Fruit fly (Drosophila melanogaster) whole organism, pupa: ENCODE measurements around the gene ara.

ENCODE experiments used
- CG10348 ChIP-seq: fragments of 200-800 bp; sonication (Bioruptor generic); IDR thresholded peaks from 2 replicates; pipeline ENCODE4 v1.3.6; 2022; ENCODE audit warnings: missing biosample characterization, missing genetic modification characterization
- CG12605 ChIP-seq: fragments of 200-800 bp; sonication (Bioruptor generic); IDR thresholded peaks from 2 replicates; pipeline ENCODE4 v1.3.6; 2022; ENCODE audit warnings: missing biosample characterization, missing genetic modification characterization
- CG13204 ChIP-seq: fragments of 200-800 bp; sonication (Bioruptor generic); optimal IDR thresholded peaks from 2 replicates; lab custom pipeline; 2018; ENCODE audit warnings: missing biosample characterization, mild to moderate bottlenecking, missing genetic modification characterization, moderate library complexity
- CG14655 ChIP-seq: fragments of 200-800 bp; sonication (Bioruptor generic); optimal IDR thresholded peaks from 3 replicates; lab custom pipeline; 2017; ENCODE audit warnings: mild to moderate bottlenecking, missing biosample characterization, missing genetic modification reagents, missing genetic modification characterization
- CG15710 ChIP-seq: fragments of 200-800 bp; sonication (Bioruptor generic); optimal IDR thresholded peaks from 2 replicates; lab custom pipeline; 2018; ENCODE audit warnings: missing biosample characterization, mild to moderate bottlenecking, missing genetic modification characterization, moderate library complexity
- CG34367 ChIP-seq: fragments of 200-800 bp; sonication (Bioruptor generic); optimal IDR thresholded peaks from 2 replicates; lab custom pipeline; 2018; ENCODE audit warnings: missing biosample characterization, mild to moderate bottlenecking, missing genetic modification characterization
- CG4496 ChIP-seq: fragments of 200-800 bp; sonication (Bioruptor generic); IDR thresholded peaks from 3 replicates; pipeline ENCODE4 v1.3.6; 2022; ENCODE audit warnings: missing biosample characterization, missing genetic modification characterization
- CG8159 ChIP-seq: fragments of 200-800 bp; sonication (Bioruptor generic); optimal IDR thresholded peaks from 3 replicates; lab custom pipeline; 2018; ENCODE audit warnings: missing biosample characterization, mild to moderate bottlenecking, missing genetic modification characterization, moderate library complexity
- CG8301 ChIP-seq: fragments of 200-800 bp; sonication (Bioruptor generic); optimal IDR thresholded peaks from 2 replicates; lab custom pipeline; 2018; ENCODE audit warnings: missing biosample characterization, mild to moderate bottlenecking, missing genetic modification characterization
- CG9948 ChIP-seq: fragments of 200-800 bp; sonication (Bioruptor generic); optimal IDR thresholded peaks from 2 replicates; lab custom pipeline; 2018; ENCODE audit warnings: missing biosample characterization, mild to moderate bottlenecking, missing genetic modification characterization, moderate library complexity
- EcR ChIP-seq: fragments of 200-800 bp; sonication (Bioruptor generic); optimal IDR thresholded peaks from 3 replicates; lab custom pipeline; 2019; ENCODE audit warnings: missing biosample characterization, missing genetic modification characterization, mild to moderate bottlenecking, moderate library complexity, missing genetic modification reagents
- Ets98B ChIP-seq: fragments of 200-800 bp; sonication (Bioruptor generic); IDR thresholded peaks from 2 replicates; pipeline ENCODE4 v1.3.6; 2022; ENCODE audit warnings: missing biosample characterization, missing genetic modification characterization
- Pif1A ChIP-seq: fragments of 200-800 bp; sonication (Bioruptor generic); optimal IDR thresholded peaks from 3 replicates; lab custom pipeline; 2016; ENCODE audit warnings: missing biosample characterization, missing genetic modification characterization
- Pif1B ChIP-seq: fragments of 200-800 bp; sonication (Bioruptor generic); optimal IDR thresholded peaks from 3 replicates; lab custom pipeline; 2016; ENCODE audit warnings: missing biosample characterization, missing genetic modification characterization
- Snoo ChIP-seq: fragments of 200-800 bp; sonication (Bioruptor generic); optimal IDR thresholded peaks from 3 replicates; lab custom pipeline; 2017; ENCODE audit warnings: missing biosample characterization, mild to moderate bottlenecking, missing genetic modification characterization, inconsistent platforms
- fd96Ca ChIP-seq: fragments of 200-800 bp; sonication (Bioruptor generic); IDR thresholded peaks from 3 replicates; pipeline ENCODE4 v1.3.6; 2022; ENCODE audit warnings: missing biosample characterization, missing genetic modification characterization
- gl ChIP-seq: fragments of 200-800 bp; sonication (Bioruptor generic); optimal IDR thresholded peaks from 2 replicates; lab custom pipeline; 2018; ENCODE audit warnings: missing biosample characterization, mild to moderate bottlenecking, missing genetic modification characterization
- rn ChIP-seq: fragments of 200-800 bp; sonication (Bioruptor generic); IDR thresholded peaks from 2 replicates; pipeline ENCODE4 v1.3.6; 2022; ENCODE audit warnings: missing biosample characterization, missing genetic modification characterization

Gene ara

dm6 chr3L:12601190-12601863 lies 20.9 kb downstream of the ara start:
- TF ChIP-seq EcR (GFP tag; lab: Kevin White, UChicago) (no peak), CG8301 (tag; lab: Kevin White, UChicago) (no peak), Pif1A (GFP tag; lab: Kevin White, UChicago) (no peak), CG34367 (tag; lab: Kevin White, UChicago) (no peak), CG9948 (tag; lab: Kevin White, UChicago) (no peak), CG13204 (no peak), CG4496 (no peak), Pif1B (GFP tag; lab: Kevin White, UChicago) (no peak), Snoo (tag; lab: Kevin White, UChicago) (no peak)
- TF ChIP-seq, all 21 proteins: peak for 0

- no peak for TF ChIP-seq CG4496
- no peak for TF ChIP-seq fd96Ca (GFP tag; lab: Robert Waterston, UW)
- TF ChIP-seq CG14655, result no peak
- no peak for TF ChIP-seq Pif1A (GFP tag; lab: Kevin White, UChicago)
Measured at dm6 chr3L:12606292-12606691, 25.8 kb downstream of the ara start.

- no peak for TF ChIP-seq CG10348 (GFP tag; lab: Robert Waterston, UW)
- TF ChIP-seq gl (tag; lab: Kevin White, UChicago), result peak; percentile 9
- peak; percentile 52 for TF ChIP-seq CG13204
- no peak for TF ChIP-seq EcR (GFP tag; lab: Kevin White, UChicago)
Measured at dm6 chr3L:12609387-12609799, 28.9 kb downstream of the ara start, which contains the start of gene caup. caup (plus strand) TSS chr3L:12609631.

dm6 chr3L:12615049-12615448 lies 34.6 kb downstream of the ara start:
- TF ChIP-seq CG8159 (tag; lab: Kevin White, UChicago) (peak; percentile 24), gl (tag; lab: Kevin White, UChicago) (peak; percentile 38), fd96Ca (GFP tag; lab: Robert Waterston, UW) (no peak), CG12605 (GFP tag; lab: Robert Waterston, UW) (no peak), CG13204 (peak; percentile 61), Pif1A (GFP tag; lab: Kevin White, UChicago) (peak; percentile 21), CG15710 (tag; lab: Kevin White, UChicago) (peak; percentile 48), CG34367 (tag; lab: Kevin White, UChicago) (peak; percentile 38)

- peak; percentile 8 for TF ChIP-seq CG15710 (tag; lab: Kevin White, UChicago)
- peak; percentile 26 for TF ChIP-seq CG8159 (tag; lab: Kevin White, UChicago)
- TF ChIP-seq Snoo (tag; lab: Kevin White, UChicago), result peak; percentile 29
- TF ChIP-seq rn (GFP tag; lab: Robert Waterston, UW), result no peak
- TF ChIP-seq, all 21 proteins: peak for 3
Measured at dm6 chr3L:12616400-12616799, 35.9 kb downstream of the ara start.

- TF ChIP-seq CG14655 (peak; percentile 15), Ets98B (GFP tag; lab: Robert Waterston, UW) (no peak)
Measured at dm6 chr3L:12618824-12619370, 38.4 kb downstream of the ara start.

- TF ChIP-seq Pif1B (GFP tag; lab: Kevin White, UChicago), result no peak
- no peak for TF ChIP-seq Snoo (tag; lab: Kevin White, UChicago)
- no peak for TF ChIP-seq CG12605 (GFP tag; lab: Robert Waterston, UW)
- no peak for TF ChIP-seq CG8301 (tag; lab: Kevin White, UChicago)
- TF ChIP-seq CG4496, result no peak
- TF ChIP-seq rn (GFP tag; lab: Robert Waterston, UW), result no peak
- no peak for TF ChIP-seq CG10348 (GFP tag; lab: Robert Waterston, UW)
- no peak for TF ChIP-seq EcR (GFP tag; lab: Kevin White, UChicago)
- no peak for TF ChIP-seq fd96Ca (GFP tag; lab: Robert Waterston, UW)
- no peak for TF ChIP-seq Pif1A (GFP tag; lab: Kevin White, UChicago)
- TF ChIP-seq CG14655, result no peak
- TF ChIP-seq CG34367 (tag; lab: Kevin White, UChicago), result no peak
- TF ChIP-seq CG13204, result no peak
Measured at dm6 chr3L:12621862-12622261, 41.4 kb downstream of the ara start.

dm6 chr3L:12627703-12628102 lies 47.2 kb downstream of the ara start:
- peak; percentile 16 for TF ChIP-seq Pif1B (GFP tag; lab: Kevin White, UChicago)
- TF ChIP-seq CG13204, result peak; percentile 21
- 0 out of 2 replicates have a peak, but pooled peaks have one; percentile 64 for TF ChIP-seq Ets98B (GFP tag; lab: Robert Waterston, UW)
- no peak for TF ChIP-seq gl (tag; lab: Kevin White, UChicago)
- TF ChIP-seq fd96Ca (GFP tag; lab: Robert Waterston, UW), result peak; percentile 64; the same call in 2 of the 3 replicates
- no peak for TF ChIP-seq CG14655
- TF ChIP-seq Snoo (tag; lab: Kevin White, UChicago), result no peak
- peak; percentile 36; the same call in 1 of the 3 replicates for TF ChIP-seq CG4496
- 0 out of 2 replicates have a peak, but pooled peaks have one; percentile 11 for TF ChIP-seq CG12605 (GFP tag; lab: Robert Waterston, UW)
- no peak for TF ChIP-seq CG8159 (tag; lab: Kevin White, UChicago)
